Fruit fly (Drosophila melanogaster): Measurements from ENCODE around the gene Zif.

DNA sequence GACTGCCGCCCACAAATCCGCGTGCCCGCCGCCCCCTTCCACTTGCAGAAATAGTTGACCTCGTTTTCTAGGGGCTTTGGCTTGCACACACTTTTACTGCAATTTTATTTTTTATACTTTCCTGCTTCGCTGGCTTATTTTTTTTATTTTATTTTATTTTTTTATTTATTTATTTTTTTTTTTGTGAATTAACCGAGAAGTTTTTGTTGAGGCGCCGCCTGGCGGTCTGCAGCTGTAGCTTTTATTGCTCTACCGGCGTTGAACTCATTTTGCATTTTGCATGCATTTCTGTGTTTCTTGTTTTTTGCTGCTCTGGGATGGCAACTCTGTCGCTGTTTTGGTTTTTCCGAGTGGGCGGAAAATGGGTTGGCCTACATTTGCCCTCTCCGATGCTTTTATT is 27.2 kb upstream of the Zif start:
- TF ChIP-seq Dll (optimal IDR thresholded peaks at IDR 0.05), result no peak
- TF ChIP-seq psq (optimal IDR thresholded peaks at IDR 0.05), result no peak
- no peak for TF ChIP-seq CG8478 (optimal IDR thresholded peaks at IDR 0.05)
- TF ChIP-seq usp (GFP tag; optimal IDR thresholded peaks at IDR 0.05), result no peak
